Comparison of ENCODE assay signal across 1 fruit fly cellular context in genomic region chr3L:11554338-11554737, dm6.
TF ChIP-seq lines count a peak whose summit lies in the region.

No protein-coding gene starts in this region.

TF ChIP-seq in whole organism, embryonic, 481 proteins besides CTCF, POLR2A, EP300 and RAD21 (continued from another document and continues in another):
- TF ChIP-seq ken (GFP tag; IDR thresholded peaks at IDR 0.05; lab: Robert Waterston, UW) (peak; percentile 80), CG9609 (GFP tag; optimal IDR thresholded peaks at IDR 0.05; lab: Kevin White, UChicago) (peak; percentile 67), Rx (GFP tag; IDR thresholded peaks at IDR 0.05; lab: Robert Waterston, UW) (peak; percentile 56; the same call in 1 of the 2 replicates), twi (tag; optimal IDR thresholded peaks at IDR 0.05; lab: Kevin White, UChicago) (peak; percentile 80), E2f1 (GFP tag; IDR thresholded peaks at IDR 0.05; lab: Robert Waterston, UW) (peak; percentile 76), Adf1 (GFP tag; IDR thresholded peaks at IDR 0.05; lab: Robert Waterston, UW) (no peak), CG12071 (GFP tag; optimal IDR thresholded peaks at IDR 0.05; lab: Kevin White, UChicago) (peak; percentile 29), gcm2 (GFP tag; optimal IDR thresholded peaks at IDR 0.05; lab: Kevin White, UChicago) (no peak), CG7745 (tag; optimal IDR thresholded peaks at IDR 0.05; lab: Kevin White, UChicago) (peak; percentile 65), BEAF-32 (GFP tag; optimal IDR thresholded peaks at IDR 0.05; lab: Kevin White, UChicago) (no peak), Awh (GFP tag; IDR thresholded peaks at IDR 0.05; lab: Robert Waterston, UW) (peak; percentile 61), crp (GFP tag; optimal IDR thresholded peaks at IDR 0.05; lab: Kevin White, UChicago) (peak in 1 of 2 experiments; percentile 63), trh (GFP tag; optimal IDR thresholded peaks at IDR 0.05; lab: Kevin White, UChicago) (peak; percentile 15), CG8944 (GFP tag; optimal IDR thresholded peaks at IDR 0.05; lab: Kevin White, UChicago) (peak; percentile 75), ato (GFP tag; IDR thresholded peaks at IDR 0.05; lab: Robert Waterston, UW; ENCODE audit: partially characterized antibody) (no peak), dysf (GFP tag; IDR thresholded peaks at IDR 0.05; lab: Robert Waterston, UW) (peak; percentile 73), CG12744 (GFP tag; optimal IDR thresholded peaks at IDR 0.05; lab: Kevin White, UChicago) (peak; percentile 55), Hand (GFP tag; optimal IDR thresholded peaks at IDR 0.05; lab: Kevin White, UChicago) (no peak), NK7.1 (GFP tag; optimal IDR thresholded peaks at IDR 0.05; lab: Kevin White, UChicago) (no peak), tap (tag; optimal IDR thresholded peaks at IDR 0.05; lab: Kevin White, UChicago) (peak; percentile 78), B-H2 (GFP tag; optimal IDR thresholded peaks at IDR 0.05; lab: Kevin White, UChicago) (no peak), CG17359 (tag; optimal IDR thresholded peaks at IDR 0.05; lab: Kevin White, UChicago) (peak; percentile 79), p53 (GFP tag; optimal IDR thresholded peaks at IDR 0.05; lab: Kevin White, UChicago) (peak; percentile 9), Ada2b (GFP tag; IDR thresholded peaks at IDR 0.05; lab: Robert Waterston, UW) (peak; percentile 60), CG11085 (GFP tag; IDR thresholded peaks at IDR 0.05; lab: Robert Waterston, UW) (0 out of 2 replicates have a peak, but pooled peaks have one; percentile 22), CG12769 (tag; optimal IDR thresholded peaks at IDR 0.05; lab: Kevin White, UChicago) (peak; percentile 46), Poxn (GFP tag; IDR thresholded peaks at IDR 0.05; lab: Robert Waterston, UW) (no peak), Dip3 (GFP tag; optimal IDR thresholded peaks at IDR 0.05; lab: Kevin White, UChicago) (no peak), bowl (GFP tag; IDR thresholded peaks at IDR 0.05; lab: Robert Waterston, UW) (no peak), CG33213 (GFP tag; optimal IDR thresholded peaks at IDR 0.05; lab: Kevin White, UChicago) (peak; percentile 64), NC2α (GFP tag; optimal IDR thresholded peaks at IDR 0.05; lab: Kevin White, UChicago) (no peak), CG31224 (GFP tag; IDR thresholded peaks at IDR 0.05; lab: Robert Waterston, UW) (peak; percentile 55; the same call in 1 of the 2 replicates), CG12219 (GFP tag; optimal IDR thresholded peaks at IDR 0.05; lab: Kevin White, UChicago) (peak; percentile 71), CG4707 (GFP tag; optimal IDR thresholded peaks at IDR 0.05; lab: Kevin White, UChicago) (peak; percentile 67), Doc2 (GFP tag; IDR thresholded peaks at IDR 0.05; lab: Robert Waterston, UW) (no peak), lbe (GFP tag; optimal IDR thresholded peaks at IDR 0.05; lab: Kevin White, UChicago) (peak; percentile 15), exex (tag; optimal IDR thresholded peaks at IDR 0.05; lab: Kevin White, UChicago) (no peak), cato (GFP tag; optimal IDR thresholded peaks at IDR 0.05; lab: Kevin White, UChicago; ENCODE audit: borderline replicate concordance) (peak; percentile 63), CG10147 (GFP tag; optimal IDR thresholded peaks at IDR 0.05; lab: Kevin White, UChicago) (peak; percentile 60), z (GFP tag; IDR thresholded peaks at IDR 0.05; lab: Robert Waterston, UW) (0 out of 3 replicates have a peak, but pooled peaks have one; percentile 5), CG4854 (GFP tag; optimal IDR thresholded peaks at IDR 0.05; lab: Kevin White, UChicago) (peak; percentile 74), Ptx1 (GFP tag; IDR thresholded peaks at IDR 0.05; lab: Robert Waterston, UW) (peak; percentile 74), ci (GFP tag; IDR thresholded peaks at IDR 0.05; lab: Robert Waterston, UW) (peak; percentile 89), Stat92E (GFP tag; optimal IDR thresholded peaks at IDR 0.05; lab: Kevin White, UChicago) (peak in 1 of 3 experiments; percentile 94), Bteb2 (GFP tag; optimal IDR thresholded peaks at IDR 0.05; lab: Kevin White, UChicago) (peak; percentile 51), prd (optimal IDR thresholded peaks at IDR 0.05; lab: Kevin White, UChicago) (no peak), prd (GFP tag; IDR thresholded peaks at IDR 0.05; lab: Robert Waterston, UW) (peak; percentile 92), CG5953 (GFP tag; IDR thresholded peaks at IDR 0.05; lab: Robert Waterston, UW) (no peak), CG7786 (GFP tag; optimal IDR thresholded peaks at IDR 0.05; lab: Kevin White, UChicago) (peak; percentile 52), CG15011 (GFP tag; optimal IDR thresholded peaks at IDR 0.05; lab: Kevin White, UChicago) (peak; percentile 9), run (tag; optimal IDR thresholded peaks at IDR 0.05; lab: Kevin White, UChicago) (peak; percentile 16), CG10321 (GFP tag; IDR thresholded peaks at IDR 0.05; lab: Robert Waterston, UW) (0 out of 2 replicates have a peak, but pooled peaks have one; percentile 17), CG3163 (GFP tag; optimal IDR thresholded peaks at IDR 0.05; lab: Kevin White, UChicago) (peak; percentile 36), da (GFP tag; optimal IDR thresholded peaks at IDR 0.05; lab: Kevin White, UChicago) (peak; percentile 58), hth (optimal IDR thresholded peaks at IDR 0.05; lab: Kevin White, UChicago) (no peak), Sin3A (optimal IDR thresholded peaks at IDR 0.05; lab: Kevin White, UChicago) (no peak), CG30431 (GFP tag; optimal IDR thresholded peaks at IDR 0.05; lab: Kevin White, UChicago) (peak; percentile 80), sc (optimal IDR thresholded peaks at IDR 0.05; lab: Kevin White, UChicago) (no peak), sc (GFP tag; optimal IDR thresholded peaks at IDR 0.05; lab: Kevin White, UChicago) (peak; percentile 91), tio (GFP tag; optimal IDR thresholded peaks at IDR 0.05; lab: Kevin White, UChicago) (peak; percentile 78), bcd (GFP tag; optimal IDR thresholded peaks at IDR 0.05; lab: Kevin White, UChicago) (peak; percentile 72), CG12659 (GFP tag; optimal IDR thresholded peaks at IDR 0.05; lab: Kevin White, UChicago) (peak; percentile 72), CG14050 (GFP tag; IDR thresholded peaks at IDR 0.05; lab: Robert Waterston, UW) (no peak), Mes4 (GFP tag; optimal IDR thresholded peaks at IDR 0.05; lab: Kevin White, UChicago) (peak; percentile 70), ERR (GFP tag; optimal IDR thresholded peaks at IDR 0.05; lab: Kevin White, UChicago) (no peak), tx (GFP tag; optimal IDR thresholded peaks at IDR 0.05; lab: Kevin White, UChicago) (peak; percentile 56), CG16863 (GFP tag; optimal IDR thresholded peaks at IDR 0.05; lab: Kevin White, UChicago) (peak; percentile 60), dm (GFP tag; optimal IDR thresholded peaks at IDR 0.05; lab: Kevin White, UChicago) (peak; percentile 70), ttk (GFP tag; IDR thresholded peaks at IDR 0.05; lab: Robert Waterston, UW) (peak; percentile 65), fu2 (GFP tag; optimal IDR thresholded peaks at IDR 0.05; lab: Kevin White, UChicago) (peak; percentile 11), CG32772 (GFP tag; IDR thresholded peaks at IDR 0.05; lab: Robert Waterston, UW) (peak; percentile 73), MTF-1 (GFP tag; optimal IDR thresholded peaks at IDR 0.05; lab: Kevin White, UChicago; ENCODE audit: borderline replicate concordance) (peak; percentile 83), CG32767 (GFP tag; IDR thresholded peaks at IDR 0.05; lab: Robert Waterston, UW) (peak; percentile 61; the same call in 1 of the 2 replicates), slbo (GFP tag; IDR thresholded peaks at IDR 0.05; lab: Robert Waterston, UW) (peak; percentile 66), her (GFP tag; optimal IDR thresholded peaks at IDR 0.05; lab: Kevin White, UChicago) (peak; percentile 46), Dip2 (GFP tag; IDR thresholded peaks at IDR 0.05; lab: Robert Waterston, UW) (no peak), ind (GFP tag; optimal IDR thresholded peaks at IDR 0.05; lab: Kevin White, UChicago) (peak; percentile 66), jing (GFP tag; optimal IDR thresholded peaks at IDR 0.05; lab: Kevin White, UChicago) (peak; percentile 72), Mrtf (GFP tag; IDR thresholded peaks at IDR 0.05; lab: Robert Waterston, UW) (peak; percentile 61; the same call in 2 of the 3 replicates), cwo (GFP tag; optimal IDR thresholded peaks at IDR 0.05; lab: Kevin White, UChicago) (peak; percentile 1), seq (GFP tag; IDR thresholded peaks at IDR 0.05; lab: Robert Waterston, UW) (peak; percentile 51; the same call in 1 of the 2 replicates), Antp (GFP tag; optimal IDR thresholded peaks at IDR 0.05; lab: Kevin White, UChicago) (peak; percentile 59), ap (GFP tag; IDR thresholded peaks at IDR 0.05; lab: Robert Waterston, UW) (peak; percentile 68; the same call in 1 of the 2 replicates), YL-1 (GFP tag; optimal IDR thresholded peaks at IDR 0.05; lab: Kevin White, UChicago) (peak; percentile 6), CG7556 (GFP tag; optimal IDR thresholded peaks at IDR 0.05; lab: Kevin White, UChicago) (peak; percentile 80), sd (tag; optimal IDR thresholded peaks at IDR 0.05; lab: Kevin White, UChicago) (no peak), CG9932 (GFP tag; IDR thresholded peaks at IDR 0.05; lab: Robert Waterston, UW) (peak; percentile 20; the same call in 1 of the 2 replicates), CG1024 (GFP tag; IDR thresholded peaks at IDR 0.05; lab: Robert Waterston, UW) (peak; percentile 74), al (GFP tag; IDR thresholded peaks at IDR 0.05; lab: Robert Waterston, UW) (no peak), Lim3 (GFP tag; IDR thresholded peaks at IDR 0.05; lab: Robert Waterston, UW) (no peak), Camta (GFP tag; optimal IDR thresholded peaks at IDR 0.05; lab: Kevin White, UChicago) (peak; percentile 82), CG17361 (GFP tag; IDR thresholded peaks at IDR 0.05; lab: Robert Waterston, UW) (peak; percentile 91), Rfx (GFP tag; IDR thresholded peaks at IDR 0.05; lab: Robert Waterston, UW) (peak; percentile 43; the same call in 1 of the 2 replicates), Hsf (GFP tag; optimal IDR thresholded peaks at IDR 0.05; lab: Kevin White, UChicago) (peak; percentile 86), BtbVII (GFP tag; optimal IDR thresholded peaks at IDR 0.05; lab: Kevin White, UChicago) (peak; percentile 49), kay (GFP tag; optimal IDR thresholded peaks at IDR 0.05; lab: Kevin White, UChicago) (peak; percentile 48), otp (GFP tag; IDR thresholded peaks at IDR 0.05; lab: Robert Waterston, UW) (peak; percentile 88), NfI (GFP tag; optimal IDR thresholded peaks at IDR 0.05; lab: Kevin White, UChicago) (peak; percentile 54), chn (GFP tag; optimal IDR thresholded peaks at IDR 0.05; lab: Kevin White, UChicago) (peak; percentile 88), CG1602 (GFP tag; optimal IDR thresholded peaks at IDR 0.05; lab: Kevin White, UChicago) (peak; percentile 82), sens (GFP tag; lab: Kevin White, UChicago) (peak; percentile 99), salm (tag; optimal IDR thresholded peaks at IDR 0.05; lab: Kevin White, UChicago) (peak; percentile 18), wor (GFP tag; IDR thresholded peaks at IDR 0.05; lab: Robert Waterston, UW) (no peak), Sry-β (GFP tag; optimal IDR thresholded peaks at IDR 0.05; lab: Kevin White, UChicago) (peak; percentile 40), Lhr (GFP tag; optimal IDR thresholded peaks at IDR 0.05; lab: Kevin White, UChicago) (peak; percentile 75), eve (GFP tag; optimal IDR thresholded peaks at IDR 0.05; lab: Kevin White, UChicago) (peak in 1 of 2 experiments; percentile 87), CG8089 (GFP tag; optimal IDR thresholded peaks at IDR 0.05; lab: Kevin White, UChicago) (peak; percentile 59), Neu2 (GFP tag; optimal IDR thresholded peaks at IDR 0.05; lab: Kevin White, UChicago; ENCODE audit: borderline replicate concordance) (no peak), slp2 (GFP tag; optimal IDR thresholded peaks at IDR 0.05; lab: Kevin White, UChicago) (peak; percentile 64), inv (GFP tag; IDR thresholded peaks at IDR 0.05; lab: Robert Waterston, UW; ENCODE audit: partially characterized antibody) (no peak), sob (GFP tag; IDR thresholded peaks at IDR 0.05; lab: Robert Waterston, UW) (peak; percentile 64), Scr (GFP tag; IDR thresholded peaks at IDR 0.05; lab: Robert Waterston, UW; ENCODE audit: partially characterized antibody) (no peak), psq (GFP tag; optimal IDR thresholded peaks at IDR 0.05; lab: Kevin White, UChicago) (peak; percentile 76), schlank (tag; optimal IDR thresholded peaks at IDR 0.05; lab: Kevin White, UChicago) (no peak), CG12104 (GFP tag; optimal IDR thresholded peaks at IDR 0.05; lab: Kevin White, UChicago) (peak; percentile 78), CG18476 (GFP tag; optimal IDR thresholded peaks at IDR 0.05; lab: Kevin White, UChicago) (peak; percentile 84), shn (GFP tag; optimal IDR thresholded peaks at IDR 0.05; lab: Kevin White, UChicago) (peak; percentile 54), CG4424 (GFP tag; optimal IDR thresholded peaks at IDR 0.05; lab: Kevin White, UChicago) (peak; percentile 80), CG10209 (GFP tag; optimal IDR thresholded peaks at IDR 0.05; lab: Kevin White, UChicago) (peak; percentile 82), yki (optimal IDR thresholded peaks at IDR 0.05; lab: Kevin White, UChicago) (no peak), Tbp (GFP tag; optimal IDR thresholded peaks at IDR 0.05; lab: Kevin White, UChicago) (no peak), hb (GFP tag; IDR thresholded peaks at IDR 0.05; lab: Robert Waterston, UW; ENCODE audit: partially characterized antibody) (no peak), sqz (GFP tag; optimal IDR thresholded peaks at IDR 0.05; lab: Kevin White, UChicago) (peak; percentile 69), CG18011 (GFP tag; optimal IDR thresholded peaks at IDR 0.05; lab: Kevin White, UChicago) (no peak), Abd-B (GFP tag; optimal IDR thresholded peaks at IDR 0.05; lab: Kevin White, UChicago) (peak; percentile 84), CG1832 (GFP tag; optimal IDR thresholded peaks at IDR 0.05; lab: Kevin White, UChicago) (no peak), sima (GFP tag; optimal IDR thresholded peaks at IDR 0.05; lab: Kevin White, UChicago) (no peak), zfh1 (GFP tag; IDR thresholded peaks at IDR 0.05; lab: Robert Waterston, UW) (peak; percentile 94), CG7839 (tag; optimal IDR thresholded peaks at IDR 0.05; lab: Kevin White, UChicago) (peak; percentile 85), CG11723 (GFP tag; optimal IDR thresholded peaks at IDR 0.05; lab: Kevin White, UChicago) (peak; percentile 70), PHDP (tag; optimal IDR thresholded peaks at IDR 0.05; lab: Kevin White, UChicago) (peak; percentile 78), crol (GFP tag; IDR thresholded peaks at IDR 0.05; lab: Robert Waterston, UW) (no peak)
